Worm (Caenorhabditis elegans): Measurements from ENCODE around the gene nca-2.

DNA sequence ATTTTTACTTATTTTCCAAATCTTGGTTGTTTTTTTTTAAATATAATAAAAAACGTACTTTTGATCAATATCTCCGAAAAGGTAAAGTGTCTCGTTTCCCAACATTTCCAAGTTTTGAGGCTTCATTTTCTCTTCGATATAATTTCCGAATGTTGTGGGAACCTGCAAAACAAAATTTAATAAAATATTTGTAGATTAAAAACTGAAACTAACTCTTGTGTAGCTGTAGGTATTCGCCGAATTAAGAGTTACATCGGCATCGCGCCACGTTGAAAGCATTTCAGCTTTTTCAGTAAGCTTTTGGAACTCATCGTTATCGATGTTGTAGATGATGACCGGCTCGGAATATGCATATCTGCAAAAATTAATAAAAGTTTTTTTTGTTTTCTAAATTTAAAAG lies 3.0 kb upstream of the nca-2 start, which contains the start of gene vps-22:
- TF ChIP-seq tbx-2 (tag; optimal IDR thresholded peaks at IDR 0.05) (no peak), ceh-34 (tag; optimal IDR thresholded peaks at IDR 0.05) (no peak), ama-1 (optimal IDR thresholded peaks at IDR 0.05) (no peak), C08G9.2 (tag; optimal IDR thresholded peaks at IDR 0.05) (no peak), ceh-9 (tag; optimal IDR thresholded peaks at IDR 0.05) (no peak), nhr-11 (tag; optimal IDR thresholded peaks at IDR 0.05) (no peak)

Measured in whole organism, late embryonic.